Worm (Caenorhabditis elegans): ENCODE measurements around the gene ecps-2.

The ecps-2 gene

DNA sequence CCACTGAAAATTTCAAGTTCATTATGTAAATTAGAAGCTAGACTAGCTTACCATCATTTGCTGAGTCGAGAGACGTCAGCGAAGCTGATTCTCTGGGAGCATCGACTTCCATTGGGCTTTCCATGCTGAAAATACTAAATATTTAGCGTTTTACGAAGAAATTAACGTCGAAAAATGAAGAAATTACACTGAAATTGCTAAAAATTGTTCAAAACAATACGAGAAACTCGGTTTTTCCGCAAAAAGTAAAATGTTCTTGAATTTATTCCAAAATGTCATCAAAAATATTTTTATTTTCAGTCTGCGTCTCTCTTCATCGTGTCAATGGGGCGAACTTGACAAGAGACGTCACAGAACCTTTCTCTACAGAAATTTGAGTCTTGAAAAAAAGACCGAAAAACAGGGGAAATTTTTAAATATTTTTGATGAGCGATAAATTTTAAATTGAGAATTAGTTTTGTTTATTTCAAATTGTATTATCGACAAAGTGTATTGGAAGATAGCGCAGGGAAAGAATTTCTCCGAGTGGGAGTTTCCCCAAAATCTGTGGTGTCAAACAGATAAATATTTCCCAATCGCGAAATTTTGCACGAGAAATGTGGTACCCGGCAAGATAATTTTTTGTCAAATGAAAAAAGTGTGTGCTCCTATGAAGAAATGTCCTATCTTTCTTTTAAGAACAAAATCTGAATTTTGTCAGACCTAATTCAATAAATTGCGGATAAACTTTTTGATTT is 17.7 kb downstream of the ecps-2 start, which contains the start of gene ecps-1:
TSS of gene ecps-1 (minus strand) at position 125 of the 737 bp plus-strand sequence.
- no peak for TF ChIP-seq unc-62 (GFP tag; optimal IDR thresholded peaks at IDR 0.05)

DNA sequence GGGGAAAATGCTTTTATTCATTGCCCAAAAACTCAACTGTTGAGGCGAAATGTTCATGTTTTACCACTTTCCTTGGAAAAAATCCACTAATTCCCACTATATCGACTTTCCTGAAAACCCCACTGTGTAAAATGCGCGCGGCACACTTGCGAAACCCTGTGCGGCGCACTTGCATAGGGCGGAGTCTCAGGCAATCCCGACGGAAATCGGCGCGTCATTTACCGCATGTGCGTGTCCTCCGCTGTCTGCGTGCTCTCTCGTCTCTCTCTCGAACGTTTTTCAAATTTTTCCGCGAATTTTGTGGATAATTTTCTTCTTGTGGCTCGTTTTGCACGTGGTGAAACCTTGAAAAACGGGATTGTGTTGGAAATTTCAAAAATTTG is 18.3 kb downstream of the ecps-2 start, which contains the start of gene atx-2:
TSS of gene atx-2 (plus strand) at position 226 of the 383 bp plus-strand sequence.
- TF ChIP-seq unc-62 (GFP tag; optimal IDR thresholded peaks at IDR 0.05) = no peak

ce11 chrIII:10462935-10463548 is 20.2 kb downstream of the ecps-2 start:
- TF ChIP-seq unc-62 (GFP tag; optimal IDR thresholded peaks at IDR 0.05) = no peak

DNA sequence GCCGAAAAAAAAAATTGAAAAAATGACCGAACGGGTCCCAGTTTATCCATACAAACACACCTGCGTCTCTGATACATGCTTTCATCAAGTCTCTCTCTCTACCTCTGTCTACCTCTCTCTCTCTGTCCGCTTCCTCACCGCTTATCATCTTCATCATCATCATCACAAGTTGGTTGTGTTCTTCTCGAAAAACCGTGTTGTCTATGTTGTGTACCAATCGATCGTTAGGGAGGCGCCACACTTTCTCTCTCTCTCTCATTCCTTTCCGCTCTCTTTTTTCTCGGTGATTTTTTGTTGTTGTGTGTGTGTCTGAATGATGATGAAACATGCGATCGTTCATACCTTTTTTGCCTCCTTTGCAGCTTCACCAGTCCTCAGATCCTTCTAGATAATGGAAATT is 20.8 kb downstream of the ecps-2 start:
- no peak for TF ChIP-seq unc-62 (GFP tag; optimal IDR thresholded peaks at IDR 0.05)

ce11 chrIII:10464455-10464854 is 21.6 kb downstream of the ecps-2 start:
- no peak for TF ChIP-seq unc-62 (GFP tag; optimal IDR thresholded peaks at IDR 0.05)

DNA sequence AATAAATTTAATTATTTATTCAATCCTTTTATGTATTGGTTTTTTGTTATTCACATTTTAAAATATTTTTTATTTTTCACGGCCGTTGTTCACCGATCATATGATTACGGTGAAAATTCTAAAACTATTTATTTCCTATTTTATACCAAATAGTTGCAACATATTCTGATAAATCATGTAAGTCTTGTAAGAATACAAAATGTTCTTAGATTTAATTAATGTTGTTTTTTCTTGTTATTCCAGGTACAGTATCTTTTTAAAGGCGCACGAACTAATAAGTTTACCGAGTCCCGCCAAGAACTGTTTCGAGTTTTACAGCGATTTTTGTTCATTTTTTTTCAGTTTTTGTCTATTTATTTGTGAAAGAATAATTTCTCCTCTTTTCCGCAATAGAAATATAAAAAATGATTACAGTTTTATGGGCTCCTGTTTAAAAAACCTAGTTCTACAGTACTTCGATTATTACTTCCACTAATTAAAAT is 26.7 kb downstream of the ecps-2 start, which contains the start of gene D2045.5:
TSS of gene D2045.5 (minus strand) at position 51 of the 482 bp plus-strand sequence.
- TF ChIP-seq unc-62 (GFP tag; optimal IDR thresholded peaks at IDR 0.05) = no peak

DNA sequence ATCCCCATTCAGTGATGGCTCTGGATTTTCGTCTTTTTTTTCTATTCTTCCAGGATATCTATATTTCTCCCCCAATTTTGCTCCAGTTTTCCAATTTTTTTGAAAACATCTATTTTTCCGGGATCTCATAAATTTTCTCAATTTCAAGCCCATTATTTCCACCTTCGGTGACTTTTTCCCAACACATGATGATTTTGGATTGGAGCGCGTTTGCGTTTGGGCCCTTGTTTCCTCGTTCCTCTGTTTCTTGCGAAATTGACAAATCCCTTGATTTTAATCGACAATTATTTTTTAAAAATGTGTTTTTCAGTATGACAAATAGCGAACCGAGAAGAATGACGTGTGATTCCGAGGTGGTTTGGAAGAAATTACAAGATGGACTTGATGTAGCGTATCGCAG is 28.0 kb downstream of the ecps-2 start, which contains the start of gene cul-1:
TSS of gene cul-1 (plus strand) at position 311 of the 400 bp plus-strand sequence.
- no peak for TF ChIP-seq unc-62 (GFP tag; optimal IDR thresholded peaks at IDR 0.05)

ce11 chrIII:10474945-10475344 is 32.1 kb downstream of the ecps-2 start, which contains the start of gene D2045.9:
TSS of gene D2045.9 (plus strand) at chrIII:10475245.
- no peak for TF ChIP-seq unc-62 (GFP tag; optimal IDR thresholded peaks at IDR 0.05)

DNA sequence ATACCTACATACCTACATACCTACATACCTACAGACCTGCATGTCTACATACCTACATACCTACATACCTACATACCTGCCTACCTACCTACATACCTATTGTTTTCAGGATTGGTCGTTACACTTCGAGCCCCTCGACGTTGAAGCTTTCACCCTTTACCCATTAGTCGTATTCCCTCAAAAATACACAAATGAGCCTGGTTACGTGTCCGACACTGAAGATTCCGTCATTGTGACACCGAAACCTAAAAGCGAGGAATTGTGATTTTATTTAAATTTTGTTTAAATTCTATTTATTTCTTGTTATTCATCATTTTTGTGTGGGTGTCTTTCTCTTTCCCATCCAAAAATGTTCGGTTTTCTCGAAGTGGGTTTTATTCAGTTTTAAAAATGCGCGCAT is 36.3 kb downstream of the ecps-2 start, which contains the start of gene D2045.7:
TSS of gene D2045.7 (plus strand) at position 301 of the 400 bp plus-strand sequence.
- no peak for TF ChIP-seq unc-62 (GFP tag; optimal IDR thresholded peaks at IDR 0.05)

DNA sequence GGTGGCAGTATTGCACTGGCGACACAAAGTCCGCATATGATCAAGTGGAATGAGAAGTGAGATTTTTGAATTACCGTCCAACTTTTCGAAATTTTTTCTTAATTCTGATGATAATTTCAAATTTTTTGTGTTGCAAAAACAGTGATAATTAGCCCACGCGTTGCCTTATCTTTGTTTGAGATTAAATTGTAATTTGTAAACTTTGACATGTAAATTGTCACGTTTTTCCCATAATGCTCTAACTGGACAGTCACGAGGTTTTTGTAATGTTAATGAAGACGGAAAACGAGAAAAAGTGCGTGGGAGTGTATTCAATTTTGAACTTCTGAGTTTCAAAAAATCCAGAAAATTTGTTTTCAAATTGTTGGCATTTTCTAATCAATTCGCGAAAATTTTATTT is 38.6 kb downstream of the ecps-2 start:
- TF ChIP-seq unc-62 (GFP tag; optimal IDR thresholded peaks at IDR 0.05) = no peak

ce11 chrIII:10481988-10482387 is 39.1 kb downstream of the ecps-2 start, which contains the start of gene D2045.8:
TSS of gene D2045.8 (plus strand) at chrIII:10482288.
- no peak for TF ChIP-seq unc-62 (GFP tag; optimal IDR thresholded peaks at IDR 0.05)

- TF ChIP-seq unc-62 (GFP tag; optimal IDR thresholded peaks at IDR 0.05) = no peak
These were observed 43.6 kb downstream of the ecps-2 start for ce11 chrIII:10486455-10486854.

DNA sequence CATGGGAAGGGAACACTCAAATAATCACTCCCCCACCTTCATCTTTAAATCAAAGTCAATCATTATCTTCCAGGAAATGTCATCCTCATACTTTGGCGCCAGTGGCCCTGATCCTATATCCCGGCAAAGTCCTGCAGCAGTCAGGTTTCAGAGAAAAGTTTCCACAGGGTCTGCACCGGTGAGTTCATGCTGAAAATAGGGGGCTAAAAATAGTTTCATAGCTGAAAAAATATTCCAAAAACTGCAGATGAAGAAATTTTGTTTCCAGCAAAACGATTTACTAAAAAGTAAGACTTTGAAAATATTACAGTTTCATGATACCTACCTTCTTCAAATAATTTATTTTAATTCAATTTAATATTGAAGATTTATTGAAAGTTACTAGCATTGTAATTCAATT is 45.2 kb downstream of the ecps-2 start, which contains the start of gene ptr-25:
TSS of gene ptr-25 (plus strand) at position 73 of the 400 bp plus-strand sequence.
- no peak for TF ChIP-seq unc-62 (GFP tag; optimal IDR thresholded peaks at IDR 0.05)

Measured in whole organism, dauer.